Worm (Caenorhabditis elegans) whole organism, midembryonic: ENCODE results near the gene cyp-14A5.

ENCODE experiments used
- T22C8.4 ChIP-seq: fragments of 200-800 bp; sonication (Bioruptor generic); IDR thresholded peaks from 2 replicates; pipeline ENCODE4 v1.3.6; 2022; ENCODE audit warnings: missing genetic modification characterization, missing compliant biosample characterization
- cog-1 ChIP-seq: sonication (generic microtip); optimal IDR thresholded peaks from 2 replicates; lab custom pipeline; 2016; ENCODE audit warnings: missing genetic modification characterization, missing compliant biosample characterization
- flt-1 ChIP-seq: fragments of 200-800 bp; sonication (Bioruptor generic); IDR thresholded peaks from 2 replicates; pipeline ENCODE4 v1.3.6; 2022; ENCODE audit warnings: missing genetic modification characterization, missing compliant biosample characterization
- klf-2 ChIP-seq: fragments of 200-800 bp; sonication (Bioruptor generic); conservative IDR thresholded peaks from 2 replicates; pipeline ENCODE4 v1.3.6; 2022; ENCODE audit warnings: missing genetic modification reagents, missing genetic modification characterization, missing compliant biosample characterization
- med-1 ChIP-seq: sonication (generic microtip); optimal IDR thresholded peaks from 2 replicates; lab custom pipeline; 2017; ENCODE audit warnings: missing genetic modification characterization, mild to moderate bottlenecking, missing compliant biosample characterization, antibody characterized with exemption, missing genetic modification reagents; ENCODE audit not compliant: insufficient read depth
- ref-1 ChIP-seq: fragments of 200-800 bp; sonication (Bioruptor generic); conservative IDR thresholded peaks from 2 replicates; pipeline ENCODE4 v1.3.6; 2022; ENCODE audit warnings: missing genetic modification reagents, missing genetic modification characterization, missing compliant biosample characterization
- tab-1 ChIP-seq: fragments of 200-800 bp; sonication (Bioruptor generic); IDR thresholded peaks from 2 replicates; pipeline ENCODE4 v1.3.6; 2022; ENCODE audit warnings: missing genetic modification characterization, missing compliant biosample characterization
- ztf-23 ChIP-seq: fragments of 200-800 bp; sonication (Bioruptor generic); IDR thresholded peaks from 2 replicates; pipeline ENCODE4 v1.3.6; 2022; ENCODE audit warnings: missing genetic modification reagents, missing genetic modification characterization, missing compliant biosample characterization
- ztf-29 ChIP-seq: fragments of 200-800 bp; sonication (Bioruptor generic); IDR thresholded peaks from 2 replicates; pipeline ENCODE4 v1.3.6; 2022; ENCODE audit warnings: missing genetic modification reagents, missing genetic modification characterization, missing compliant biosample characterization

The cyp-14A5 gene

ce11 chrV:5445839-5446238, 22.8 kb upstream of the cyp-14A5 start, which contains the start of gene F08F3.1:
Gene F08F3.1 (plus strand): TSS chrV:5446139.
- TF ChIP-seq ref-1 (no peak), cog-1 (tag; lab: Kevin White, UChicago) (no peak)

ce11 chrV:5444037-5444436, 21.0 kb upstream of the cyp-14A5 start:
- TF ChIP-seq T22C8.4 (no peak), ztf-29 (no peak), klf-2 (GFP tag; lab: Robert Waterston, UW) (no peak), med-1 (GFP tag; lab: Kevin White, UChicago) (no peak), cog-1 (tag; lab: Kevin White, UChicago) (no peak), ztf-23 (GFP tag; lab: Robert Waterston, UW) (no peak), tab-1 (GFP tag; lab: Robert Waterston, UW) (no peak), flt-1 (GFP tag; lab: Robert Waterston, UW) (no peak), ref-1 (no peak)

DNA sequence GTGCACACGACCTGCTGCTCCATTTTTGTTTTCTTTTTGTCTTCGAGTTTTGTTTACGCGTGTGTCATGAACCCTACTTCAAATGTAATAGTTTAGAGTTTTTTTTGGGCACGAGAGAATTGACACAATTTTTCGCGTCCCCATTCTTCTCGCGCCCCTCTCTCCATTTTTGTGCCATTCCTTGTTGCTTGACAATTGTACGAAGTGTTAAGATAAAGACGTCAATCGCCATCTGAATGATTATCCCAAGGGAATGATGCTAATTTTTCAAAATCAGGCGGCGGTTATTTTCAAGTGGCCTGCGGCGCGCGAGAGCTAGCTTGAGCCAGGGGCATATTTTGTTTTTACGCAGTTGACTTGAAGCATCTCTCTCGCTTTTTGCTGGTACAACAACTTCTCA, 19.3 kb upstream of the cyp-14A5 start:
- TF ChIP-seq tab-1 (GFP tag; lab: Robert Waterston, UW) (no peak), klf-2 (GFP tag; lab: Robert Waterston, UW) (no peak), ztf-29 (no peak)

- TF ChIP-seq med-1 (GFP tag; lab: Kevin White, UChicago) (no peak), cog-1 (tag; lab: Kevin White, UChicago) (no peak), flt-1 (GFP tag; lab: Robert Waterston, UW) (no peak), T22C8.4 (no peak), ztf-29 (no peak), ztf-23 (GFP tag; lab: Robert Waterston, UW) (no peak), ref-1 (no peak), klf-2 (GFP tag; lab: Robert Waterston, UW) (no peak), tab-1 (GFP tag; lab: Robert Waterston, UW) (no peak)
Measured at ce11 chrV:5439068-5439467, 16.0 kb upstream of the cyp-14A5 start, which contains the start of gene snpc-1.3. Gene snpc-1.3 (minus strand): TSS chrV:5439168.

DNA sequence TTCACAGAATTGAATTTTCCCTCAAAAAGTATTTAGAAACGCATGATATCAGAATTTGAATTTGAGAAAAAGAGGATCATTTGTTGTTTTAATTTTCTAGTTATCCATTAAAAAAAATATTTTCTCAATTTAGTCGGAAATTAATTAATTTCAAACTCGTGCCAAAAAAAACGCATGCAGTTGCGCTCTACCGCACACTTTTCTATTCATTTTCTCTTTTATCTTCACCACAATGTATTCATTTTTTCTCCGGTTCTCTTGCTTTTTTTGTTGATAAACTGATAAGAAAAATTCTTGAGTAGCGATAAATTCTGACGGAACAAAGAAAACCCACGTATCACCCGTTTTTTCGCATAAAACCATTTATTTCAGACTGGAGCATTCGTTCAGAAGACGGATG, 9.9 kb upstream of the cyp-14A5 start, which contains the start of gene acl-6:
Gene acl-6, plus strand, starts transcription at position 367 of the 400 bp plus-strand sequence.
- TF ChIP-seq T22C8.4: no peak
- TF ChIP-seq ztf-29: no peak
- no peak for TF ChIP-seq med-1 (GFP tag; lab: Kevin White, UChicago)
- TF ChIP-seq ref-1: no peak
- TF ChIP-seq tab-1 (GFP tag; lab: Robert Waterston, UW): no peak
- no peak for TF ChIP-seq cog-1 (tag; lab: Kevin White, UChicago)
- no peak for TF ChIP-seq ztf-23 (GFP tag; lab: Robert Waterston, UW)
- no peak for TF ChIP-seq klf-2 (GFP tag; lab: Robert Waterston, UW)
- TF ChIP-seq flt-1 (GFP tag; lab: Robert Waterston, UW): no peak

- TF ChIP-seq ref-1: no peak
Measured at ce11 chrV:5432499-5432898, 9.4 kb upstream of the cyp-14A5 start, which contains the start of gene F08F3.8. Gene F08F3.8 (minus strand): TSS chrV:5432599.

- TF ChIP-seq flt-1 (GFP tag; lab: Robert Waterston, UW) (no peak), ztf-23 (GFP tag; lab: Robert Waterston, UW) (no peak), T22C8.4 (no peak), cog-1 (tag; lab: Kevin White, UChicago) (no peak), ztf-29 (no peak), klf-2 (GFP tag; lab: Robert Waterston, UW) (no peak), ref-1 (no peak), tab-1 (GFP tag; lab: Robert Waterston, UW) (no peak), med-1 (GFP tag; lab: Kevin White, UChicago) (no peak)
Measured at ce11 chrV:5427860-5428259, 4.8 kb upstream of the cyp-14A5 start, which contains the start of gene rhr-1. Gene rhr-1 (plus strand): TSS chrV:5428160.

DNA sequence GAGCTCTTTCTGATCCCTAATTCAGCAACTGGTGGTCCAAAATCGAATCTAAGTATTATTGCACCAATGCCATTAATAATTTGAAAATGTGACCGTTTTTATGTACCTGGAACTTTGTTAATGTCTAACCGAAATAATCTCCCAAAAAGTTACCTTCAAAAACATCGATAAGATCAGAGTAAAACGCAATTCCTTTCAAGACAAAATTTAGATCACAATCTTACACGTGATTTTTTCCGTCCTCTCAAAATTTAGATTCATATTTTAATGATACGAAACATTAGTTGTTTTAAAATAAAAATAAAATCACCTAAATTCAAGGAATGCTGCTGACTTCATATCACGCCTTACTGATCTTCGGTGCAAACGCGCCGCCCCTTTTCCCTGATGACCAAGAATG, 3.3 kb upstream of the cyp-14A5 start:
- TF ChIP-seq tab-1 (GFP tag; lab: Robert Waterston, UW) (no peak), flt-1 (GFP tag; lab: Robert Waterston, UW) (no peak), klf-2 (GFP tag; lab: Robert Waterston, UW) (no peak), med-1 (GFP tag; lab: Kevin White, UChicago) (no peak)

DNA sequence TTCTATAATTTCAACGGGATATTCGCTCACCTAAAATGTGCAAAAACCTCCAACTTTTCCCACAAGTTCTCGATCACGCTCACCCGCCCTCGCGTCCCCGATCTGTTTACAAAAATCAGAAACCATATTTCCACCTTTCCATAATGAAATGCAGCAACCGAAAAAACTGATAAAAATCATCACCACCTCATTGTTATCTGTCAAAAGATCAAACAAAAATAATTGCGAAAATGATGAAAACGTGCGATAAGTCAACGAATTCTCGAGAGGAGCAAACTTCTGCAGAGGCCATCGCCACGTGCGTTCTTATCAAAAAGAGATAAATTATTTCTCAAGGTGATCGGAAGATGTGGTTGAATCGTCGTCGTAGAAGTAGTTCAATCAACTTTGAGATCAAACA, 1.9 kb upstream of the cyp-14A5 start:
- TF ChIP-seq ztf-29: no peak
- no peak for TF ChIP-seq T22C8.4
- TF ChIP-seq ref-1: no peak
- TF ChIP-seq cog-1 (tag; lab: Kevin White, UChicago): no peak
- no peak for TF ChIP-seq med-1 (GFP tag; lab: Kevin White, UChicago)
- TF ChIP-seq flt-1 (GFP tag; lab: Robert Waterston, UW): no peak
- no peak for TF ChIP-seq klf-2 (GFP tag; lab: Robert Waterston, UW)
- no peak for TF ChIP-seq ztf-23 (GFP tag; lab: Robert Waterston, UW)
- no peak for TF ChIP-seq tab-1 (GFP tag; lab: Robert Waterston, UW)

DNA sequence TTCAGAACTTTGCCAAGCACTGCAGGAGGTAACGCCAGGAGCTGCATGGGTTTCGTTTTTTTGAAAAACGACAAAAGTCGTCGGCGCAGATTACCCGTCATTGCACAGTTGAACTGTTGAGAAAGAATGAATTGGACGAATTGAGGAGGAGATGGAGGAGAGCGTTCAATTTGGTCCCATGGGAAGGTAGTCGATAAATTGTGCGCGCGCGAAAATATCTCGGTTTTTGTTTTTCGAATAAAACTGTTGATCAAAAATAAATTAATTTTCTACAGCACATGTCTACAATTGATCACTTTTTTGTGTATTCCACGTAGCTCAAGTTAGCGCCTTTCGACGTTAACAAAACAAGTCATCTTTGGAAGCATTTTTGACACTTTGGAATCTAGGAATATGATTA, 3.2 kb downstream of the cyp-14A5 start, which contains the start of gene F08F3.6:
Gene F08F3.6, minus strand, starts transcription at position 153 of the 400 bp plus-strand sequence.
- no peak for TF ChIP-seq ztf-23 (GFP tag; lab: Robert Waterston, UW)
- TF ChIP-seq ref-1: no peak
- TF ChIP-seq med-1 (GFP tag; lab: Kevin White, UChicago): no peak
- TF ChIP-seq ztf-29: no peak
- TF ChIP-seq tab-1 (GFP tag; lab: Robert Waterston, UW): no peak
- TF ChIP-seq cog-1 (tag; lab: Kevin White, UChicago): no peak
- no peak for TF ChIP-seq flt-1 (GFP tag; lab: Robert Waterston, UW)
